Fruit fly (Drosophila melanogaster) whole organism, pupa: ENCODE results near the gene CG43249.

Experiments
- CG10348 ChIP-seq: fragments of 200-800 bp; sonication (Bioruptor generic); IDR thresholded peaks from 2 replicates; pipeline ENCODE4 v1.3.6; 2022; ENCODE audit warnings: missing biosample characterization, missing genetic modification characterization
- CG12605 ChIP-seq: fragments of 200-800 bp; sonication (Bioruptor generic); IDR thresholded peaks from 2 replicates; pipeline ENCODE4 v1.3.6; 2022; ENCODE audit warnings: missing biosample characterization, missing genetic modification characterization
- CG15710 ChIP-seq: fragments of 200-800 bp; sonication (Bioruptor generic); optimal IDR thresholded peaks from 2 replicates; lab custom pipeline; 2018; ENCODE audit warnings: missing biosample characterization, mild to moderate bottlenecking, missing genetic modification characterization, moderate library complexity
- CG17806 ChIP-seq: fragments of 200-800 bp; sonication (Bioruptor generic); optimal IDR thresholded peaks from 2 replicates; lab custom pipeline; 2018; ENCODE audit warnings: missing biosample characterization, mild to moderate bottlenecking, missing genetic modification characterization, moderate library complexity
- CG32121 ChIP-seq: fragments of 200-800 bp; sonication (Bioruptor generic); IDR thresholded peaks from 2 replicates; pipeline ENCODE4 v1.3.6; 2022; ENCODE audit warnings: missing biosample characterization, missing genetic modification characterization
- CG34367 ChIP-seq: fragments of 200-800 bp; sonication (Bioruptor generic); optimal IDR thresholded peaks from 2 replicates; lab custom pipeline; 2018; ENCODE audit warnings: missing biosample characterization, mild to moderate bottlenecking, missing genetic modification characterization
- CG4496 ChIP-seq: fragments of 200-800 bp; sonication (Bioruptor generic); IDR thresholded peaks from 3 replicates; pipeline ENCODE4 v1.3.6; 2022; ENCODE audit warnings: missing biosample characterization, missing genetic modification characterization
- CG8301 ChIP-seq: fragments of 200-800 bp; sonication (Bioruptor generic); optimal IDR thresholded peaks from 2 replicates; lab custom pipeline; 2018; ENCODE audit warnings: missing biosample characterization, mild to moderate bottlenecking, missing genetic modification characterization
- CG9948 ChIP-seq: fragments of 200-800 bp; sonication (Bioruptor generic); optimal IDR thresholded peaks from 2 replicates; lab custom pipeline; 2018; ENCODE audit warnings: missing biosample characterization, mild to moderate bottlenecking, missing genetic modification characterization, moderate library complexity
- D1 ChIP-seq: fragments of 200-800 bp; sonication (Bioruptor generic); optimal IDR thresholded peaks from 2 replicates; lab custom pipeline; 2018; ENCODE audit warnings: missing biosample characterization, mild to moderate bottlenecking, missing genetic modification characterization, moderate library complexity
- Pif1A ChIP-seq: fragments of 200-800 bp; sonication (Bioruptor generic); optimal IDR thresholded peaks from 3 replicates; lab custom pipeline; 2016; ENCODE audit warnings: missing biosample characterization, missing genetic modification characterization
- Pif1B ChIP-seq: fragments of 200-800 bp; sonication (Bioruptor generic); optimal IDR thresholded peaks from 3 replicates; lab custom pipeline; 2016; ENCODE audit warnings: missing biosample characterization, missing genetic modification characterization
- fd96Ca ChIP-seq: fragments of 200-800 bp; sonication (Bioruptor generic); IDR thresholded peaks from 3 replicates; pipeline ENCODE4 v1.3.6; 2022; ENCODE audit warnings: missing biosample characterization, missing genetic modification characterization
- rn ChIP-seq: fragments of 200-800 bp; sonication (Bioruptor generic); IDR thresholded peaks from 2 replicates; pipeline ENCODE4 v1.3.6; 2022; ENCODE audit warnings: missing biosample characterization, missing genetic modification characterization

dm6 chr3L:16337739-16338138 lies 33.7 kb downstream of the CG43249 start:
- TF ChIP-seq CG4496 (GFP tag; lab: Robert Waterston, UW) = no peak
- TF ChIP-seq CG17806 (tag; lab: Kevin White, UChicago) = no peak
- TF ChIP-seq CG9948 (tag; lab: Kevin White, UChicago) = no peak
- no peak for TF ChIP-seq CG12605
- no peak for TF ChIP-seq rn (GFP tag; lab: Robert Waterston, UW)
- TF ChIP-seq Pif1B (GFP tag; lab: Kevin White, UChicago) = no peak
- no peak for TF ChIP-seq CG10348
- TF ChIP-seq fd96Ca (GFP tag; lab: Robert Waterston, UW) = no peak
- TF ChIP-seq CG15710 (tag; lab: Kevin White, UChicago) = no peak
- no peak for TF ChIP-seq CG34367
- no peak for TF ChIP-seq CG32121 (GFP tag; lab: Robert Waterston, UW)
- TF ChIP-seq CG8301 (tag; lab: Kevin White, UChicago) = no peak
- TF ChIP-seq D1 (tag; lab: Kevin White, UChicago) = no peak
- no peak for TF ChIP-seq Pif1A (GFP tag; lab: Kevin White, UChicago)
